Worm (Caenorhabditis elegans) whole organism, young adult: ENCODE measurements around the gene gskl-1.

Source experiments
- B0035.1 ChIP-seq: sonication (generic microtip); optimal IDR thresholded peaks from 2 replicates; lab custom pipeline; 2016; ENCODE audit warnings: missing genetic modification characterization, mild to moderate bottlenecking, missing compliant biosample characterization, missing genotype, missing genetic modification reagents
- K11D2.4 ChIP-seq: fragments of 200-800 bp; sonication (Bioruptor generic); IDR thresholded peaks from 2 replicates; pipeline ENCODE4 v1.3.6; 2022; ENCODE audit warnings: missing genetic modification reagents, missing genetic modification characterization, missing compliant biosample characterization
- Y53F4B.3 ChIP-seq: fragments of 200-800 bp; sonication (Bioruptor generic); IDR thresholded peaks from 2 replicates; pipeline ENCODE4 v1.3.6; 2022; ENCODE audit warnings: missing genetic modification reagents, missing genetic modification characterization, missing compliant biosample characterization
- Y95B8A.8 ChIP-seq: fragments of 200-800 bp; sonication (Bioruptor generic); IDR thresholded peaks from 2 replicates; pipeline ENCODE4 v1.3.6; 2022; ENCODE audit warnings: missing genetic modification reagents, missing genetic modification characterization, missing compliant biosample characterization
- ZK185.1 ChIP-seq: sonication (generic microtip); optimal IDR thresholded peaks from 2 replicates; lab custom pipeline; 2016; ENCODE audit warnings: mild to moderate bottlenecking, missing genetic modification characterization, missing compliant biosample characterization; ENCODE audit not compliant: poor library complexity, severe bottlenecking
- akir-1 ChIP-seq: fragments of 200-800 bp; sonication (Bioruptor generic); optimal IDR thresholded peaks from 2 replicates; lab custom pipeline; 2018; ENCODE audit warnings: mild to moderate bottlenecking, missing genetic modification characterization, moderate library complexity, missing compliant biosample characterization
- atf-7 ChIP-seq: sonication (generic microtip); optimal IDR thresholded peaks from 2 replicates; lab custom pipeline; 2017; ENCODE audit warnings: mild to moderate bottlenecking, missing genetic modification characterization, missing compliant biosample characterization
- athp-1 ChIP-seq: sonication (generic microtip); optimal IDR thresholded peaks from 2 replicates; lab custom pipeline; 2017; ENCODE audit warnings: mild to moderate bottlenecking, missing genetic modification characterization, missing compliant biosample characterization
- attf-3 ChIP-seq: fragments of 200-800 bp; sonication (Bioruptor generic); conservative IDR thresholded peaks from 2 replicates; pipeline ENCODE4 v1.3.6; 2022; ENCODE audit warnings: missing genetic modification reagents, missing genetic modification characterization, missing compliant biosample characterization
- attf-5 ChIP-seq: fragments of 200-800 bp; sonication (Bioruptor generic); optimal IDR thresholded peaks from 2 replicates; lab custom pipeline; 2018; ENCODE audit warnings: mild to moderate bottlenecking, missing genetic modification characterization, missing compliant biosample characterization
- bed-2 ChIP-seq: fragments of 200-800 bp; sonication (Bioruptor generic); IDR thresholded peaks from 2 replicates; pipeline ENCODE4 v1.3.6; 2022; ENCODE audit warnings: missing genetic modification reagents, missing genetic modification characterization, missing compliant biosample characterization
- cebp-2 ChIP-seq: fragments of 200-800 bp; sonication (Bioruptor generic); IDR thresholded peaks from 2 replicates; pipeline ENCODE4 v1.3.6; 2022; ENCODE audit warnings: missing genetic modification characterization, missing compliant biosample characterization
- ceh-100 ChIP-seq: fragments of 200-800 bp; sonication (Bioruptor generic); IDR thresholded peaks from 2 replicates; pipeline ENCODE4 v1.3.6; 2022; ENCODE audit warnings: missing genetic modification reagents, missing genetic modification characterization, missing compliant biosample characterization
- ceh-27 ChIP-seq: fragments of 200-800 bp; sonication (Bioruptor generic); optimal IDR thresholded peaks from 2 replicates; lab custom pipeline; 2018; ENCODE audit warnings: mild to moderate bottlenecking, missing genetic modification characterization, moderate library complexity, missing compliant biosample characterization
- ceh-91 ChIP-seq: fragments of 200-800 bp; sonication (Bioruptor generic); IDR thresholded peaks from 2 replicates; pipeline ENCODE4 v1.3.6; 2022; ENCODE audit warnings: missing genetic modification reagents, missing genetic modification characterization, missing compliant biosample characterization
- dpff-1 ChIP-seq: sonication (generic microtip); optimal IDR thresholded peaks from 2 replicates; lab custom pipeline; 2017; ENCODE audit warnings: mild to moderate bottlenecking, missing genetic modification characterization, missing compliant biosample characterization
- egl-18 ChIP-seq: fragments of 200-800 bp; sonication (Bioruptor generic); IDR thresholded peaks from 2 replicates; pipeline ENCODE4 v1.3.6; 2022; ENCODE audit warnings: missing genetic modification reagents, missing genetic modification characterization, missing compliant biosample characterization
- egl-44 ChIP-seq: fragments of 200-800 bp; sonication (Bioruptor generic); IDR thresholded peaks from 2 replicates; pipeline ENCODE4 v1.3.6; 2022; ENCODE audit warnings: missing genetic modification reagents, missing genetic modification characterization, missing compliant biosample characterization
- egrh-3 ChIP-seq: fragments of 200-800 bp; sonication (Bioruptor generic); IDR thresholded peaks from 2 replicates; pipeline ENCODE4 v1.3.6; 2022; ENCODE audit warnings: missing genetic modification reagents, missing genetic modification characterization, missing compliant biosample characterization
- ets-4 ChIP-seq: fragments of 200-800 bp; sonication (Bioruptor generic); optimal IDR thresholded peaks from 2 replicates; lab custom pipeline; 2018; ENCODE audit warnings: mild to moderate bottlenecking, missing genetic modification characterization, missing compliant biosample characterization
- hlh-12 ChIP-seq: sonication (generic microtip); optimal IDR thresholded peaks from 2 replicates; lab custom pipeline; 2016; ENCODE audit warnings: missing genetic modification characterization, missing compliant biosample characterization
- hlh-26 ChIP-seq: fragments of 200-800 bp; sonication (Bioruptor generic); conservative IDR thresholded peaks from 2 replicates; pipeline ENCODE4 v1.3.6; 2022; ENCODE audit warnings: missing genetic modification reagents, missing genetic modification characterization, missing compliant biosample characterization
- hmg-1.2 ChIP-seq: fragments of 200-800 bp; sonication (Bioruptor generic); IDR thresholded peaks from 2 replicates; pipeline ENCODE4 v1.3.6; 2022; ENCODE audit warnings: missing genetic modification reagents, missing genetic modification characterization, missing compliant biosample characterization
- hsf-1 ChIP-seq: fragments of 200-800 bp; sonication (Bioruptor generic); IDR thresholded peaks from 2 replicates; pipeline ENCODE4 v1.3.6; 2022; ENCODE audit warnings: missing genetic modification reagents, missing genetic modification characterization, missing compliant biosample characterization
- lag-1 ChIP-seq: fragments of 200-800 bp; sonication (Bioruptor generic); IDR thresholded peaks from 2 replicates; pipeline ENCODE4 v1.3.6; 2022; ENCODE audit warnings: missing genetic modification reagents, missing genetic modification characterization, missing compliant biosample characterization
- let-607 ChIP-seq, 2 experiments: fragments of 200-800 bp in 1 of 2; sonication (Bioruptor generic) in 1 of 2; sonication (generic microtip) in 1 of 2; optimal IDR thresholded peaks; 2 replicates each; lab custom pipeline; 2016 to 2018; ENCODE audit warnings: mild to moderate bottlenecking in 2 of 2, missing compliant biosample characterization in 2 of 2, missing genetic modification characterization in 2 of 2, moderate library complexity in 2 of 2, missing genotype in 1 of 2
- lin-54 ChIP-seq: fragments of 200-800 bp; sonication (Bioruptor generic); optimal IDR thresholded peaks from 2 replicates; lab custom pipeline; 2018; ENCODE audit warnings: mild to moderate bottlenecking, missing genetic modification characterization, missing compliant biosample characterization
- nfya-1 ChIP-seq: sonication (generic microtip); optimal IDR thresholded peaks from 2 replicates; lab custom pipeline; 2017; ENCODE audit warnings: antibody characterized with exemption, missing compliant biosample characterization, missing genetic modification characterization, borderline replicate concordance; ENCODE audit not compliant: insufficient read depth
- nhr-179 ChIP-seq: sonication (generic microtip); optimal IDR thresholded peaks from 2 replicates; lab custom pipeline; 2016; ENCODE audit warnings: mild to moderate bottlenecking, missing genetic modification characterization, missing compliant biosample characterization
- nhr-27 ChIP-seq: fragments of 200-800 bp; sonication (Bioruptor generic); optimal IDR thresholded peaks from 2 replicates; lab custom pipeline; 2018; ENCODE audit warnings: mild to moderate bottlenecking, missing genetic modification characterization, moderate library complexity, missing compliant biosample characterization
- pbrm-1 ChIP-seq: fragments of 200-800 bp; sonication (Bioruptor generic); IDR thresholded peaks from 2 replicates; pipeline ENCODE4 v1.3.6; 2022; ENCODE audit warnings: missing genetic modification reagents, missing genetic modification characterization, missing compliant biosample characterization
- rpc-1 ChIP-seq, 2 experiments: fragments of 150-350 bp in 1 of 2; sonication (generic microtip) in 1 of 2; optimal IDR thresholded peaks; 2 replicates each; lab custom pipeline; 2014 to 2018; ENCODE audit warnings: missing biosample characterization in 1 of 2, missing genetic modification characterization in 1 of 2, missing genetic modification reagents in 1 of 2, missing genotype in 1 of 2
- sdz-38 ChIP-seq: sonication (generic microtip); optimal IDR thresholded peaks from 2 replicates; lab custom pipeline; 2016; ENCODE audit warnings: missing genotype, missing genetic modification characterization, missing compliant biosample characterization
- sea-2 ChIP-seq: fragments of 200-800 bp; sonication (Bioruptor generic); IDR thresholded peaks from 2 replicates; pipeline ENCODE4 v1.3.6; 2022; ENCODE audit warnings: missing genetic modification characterization, missing compliant biosample characterization
- snpc-1.3 ChIP-seq: sonication (generic microtip); optimal IDR thresholded peaks from 2 replicates; lab custom pipeline; 2017; ENCODE audit warnings: missing genetic modification characterization, mild to moderate bottlenecking, missing compliant biosample characterization, antibody characterized with exemption, moderate library complexity, missing genotype, missing genetic modification reagents; ENCODE audit not compliant: insufficient read depth
- snpc-4 ChIP-seq, 5 experiments: fragments of 150-350 bp in 1 of 5; sonication (generic microtip) in 4 of 5; optimal IDR thresholded peaks; 2 replicates each; lab custom pipeline; 2014 to 2018; ENCODE audit warnings: missing genetic modification characterization in 5 of 5, missing biosample characterization in 3 of 5, antibody characterized with exemption in 2 of 5, mild to moderate bottlenecking in 2 of 5, missing compliant biosample characterization in 2 of 5, missing genotype in 2 of 5, moderate library complexity in 2 of 5, missing genetic modification reagents in 1 of 5
- somi-1 ChIP-seq: fragments of 200-800 bp; sonication (Bioruptor generic); optimal IDR thresholded peaks from 2 replicates; lab custom pipeline; 2018; ENCODE audit warnings: mild to moderate bottlenecking, missing genetic modification characterization, missing compliant biosample characterization
- tbp1 ChIP-seq: fragments of 200-800 bp; sonication (Bioruptor generic); optimal IDR thresholded peaks from 2 replicates; lab custom pipeline; 2018; ENCODE audit warnings: mild to moderate bottlenecking, missing genetic modification characterization, missing compliant biosample characterization
- tbx-9 ChIP-seq: sonication (generic microtip); optimal IDR thresholded peaks from 2 replicates; lab custom pipeline; 2016; ENCODE audit warnings: borderline replicate concordance, missing genetic modification characterization, inconsistent platforms, missing compliant biosample characterization
- zfh-2 ChIP-seq: fragments of 200-800 bp; sonication (Bioruptor generic); conservative IDR thresholded peaks from 2 replicates; pipeline ENCODE4 v1.3.6; 2022; ENCODE audit warnings: missing genetic modification reagents, missing genetic modification characterization, missing compliant biosample characterization
- ztf-18 ChIP-seq: sonication (generic microtip); optimal IDR thresholded peaks from 2 replicates; lab custom pipeline; 2016; ENCODE audit warnings: missing genotype, mild to moderate bottlenecking, missing genetic modification characterization, missing compliant biosample characterization
- ztf-26 ChIP-seq: sonication (generic microtip); optimal IDR thresholded peaks from 2 replicates; lab custom pipeline; 2017; ENCODE audit warnings: missing genetic modification characterization, missing compliant biosample characterization
- ztf-28 ChIP-seq: fragments of 200-800 bp; sonication (Bioruptor generic); IDR thresholded peaks from 2 replicates; pipeline ENCODE4 v1.3.6; 2022; ENCODE audit warnings: missing genetic modification reagents, missing genetic modification characterization, missing compliant biosample characterization
- ztf-3 ChIP-seq: fragments of 200-800 bp; sonication (Bioruptor generic); optimal IDR thresholded peaks from 2 replicates; lab custom pipeline; 2018; ENCODE audit warnings: mild to moderate bottlenecking, missing genetic modification characterization, missing compliant biosample characterization
- ztf-6 ChIP-seq: fragments of 200-800 bp; sonication (Bioruptor generic); IDR thresholded peaks from 2 replicates; pipeline ENCODE4 v1.3.6; 2022; ENCODE audit warnings: missing genetic modification reagents, missing genetic modification characterization, missing compliant biosample characterization

Gene gskl-1

DNA sequence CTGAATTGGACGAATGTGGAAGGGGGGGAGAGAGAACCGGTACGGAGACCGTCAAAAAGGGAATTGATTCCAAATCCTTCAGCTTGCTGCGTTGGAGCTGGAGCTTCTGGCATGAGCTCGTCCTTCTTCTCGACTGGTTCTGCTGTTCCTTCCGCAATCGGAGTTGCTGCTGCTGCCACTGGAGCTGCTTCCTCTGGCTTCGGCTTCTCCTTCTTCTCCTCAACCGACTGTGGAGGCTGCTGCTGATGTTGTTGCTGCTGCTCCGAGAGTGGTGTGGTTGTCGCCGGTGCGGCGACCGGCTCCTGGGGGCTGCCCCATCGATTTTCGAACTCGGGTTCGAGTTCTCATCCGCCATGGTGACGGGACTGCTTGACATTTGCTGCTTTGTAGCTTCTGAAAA, 12.6 kb upstream of the gskl-1 start, which contains the start of gene R03D7.2:
R03D7.2 (minus strand) TSS at position 399 of the 400 bp plus-strand sequence.
- TF ChIP-seq tbp1: no peak
- TF ChIP-seq ets-4 (GFP tag; lab: Kevin White, UChicago): no peak
- no peak for TF ChIP-seq ceh-27 (GFP tag; lab: Kevin White, UChicago)
- TF ChIP-seq zfh-2 (GFP tag; lab: Robert Waterston, UW): peak; percentile 92
- TF ChIP-seq egl-18 (GFP tag; lab: Robert Waterston, UW): no peak
- TF ChIP-seq tbx-9 (tag; lab: Kevin White, UChicago): no peak
- no peak for TF ChIP-seq atf-7 (tag; lab: Kevin White, UChicago)
- TF ChIP-seq athp-1 (tag; lab: Kevin White, UChicago): no peak
- TF ChIP-seq K11D2.4 (GFP tag; lab: Robert Waterston, UW): no peak
- 0 out of 2 replicates have a peak, but pooled peaks have one; percentile 1 for TF ChIP-seq Y53F4B.3
- TF ChIP-seq hmg-1.2 (GFP tag; lab: Robert Waterston, UW): 0 out of 2 replicates have a peak, but pooled peaks have one; percentile 3
- 0 out of 2 replicates have a peak, but pooled peaks have one; percentile 48 for TF ChIP-seq cebp-2 (GFP tag; lab: Robert Waterston, UW)
- TF ChIP-seq egrh-3: peak; percentile 95
- TF ChIP-seq B0035.1 (tag; lab: Kevin White, UChicago): no peak
- no peak for TF ChIP-seq nhr-27
- TF ChIP-seq Y95B8A.8: 0 out of 2 replicates have a peak, but pooled peaks have one; percentile 3

DNA sequence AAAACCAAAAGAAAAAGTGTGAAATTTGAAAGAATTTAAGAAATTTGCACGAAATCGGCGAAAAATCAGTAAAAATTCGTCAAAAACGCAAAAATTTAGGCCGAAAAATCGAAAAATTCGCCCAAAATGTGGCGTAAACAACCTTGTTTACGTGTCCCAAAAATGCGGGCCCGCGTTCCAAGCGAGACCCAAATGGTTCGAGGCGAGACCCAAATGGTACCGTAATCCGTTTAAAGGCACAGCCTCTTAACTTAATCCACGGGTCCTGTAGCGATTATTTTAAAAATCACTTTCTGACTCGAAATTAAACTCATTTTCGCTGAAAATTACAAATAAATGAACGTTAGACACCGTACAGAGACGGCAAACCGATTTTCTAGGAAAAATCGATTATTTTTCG, 12.0 kb upstream of the gskl-1 start:
- no peak for TF ChIP-seq ceh-100
- TF ChIP-seq ztf-26: no peak
- TF ChIP-seq ztf-28 (GFP tag; lab: Robert Waterston, UW): peak; percentile 87
- peak; percentile 69 for TF ChIP-seq hsf-1 (GFP tag; lab: Robert Waterston, UW)
- no peak for TF ChIP-seq let-607 (tag; optimal IDR thresholded peaks at IDR 0.05; lab: Kevin White, UChicago)
- TF ChIP-seq lag-1: no peak
- TF ChIP-seq hlh-26 (GFP tag; lab: Robert Waterston, UW): no peak
- 0 out of 2 replicates have a peak, but pooled peaks have one; percentile 44 for TF ChIP-seq attf-3 (GFP tag; lab: Robert Waterston, UW)
- no peak for TF ChIP-seq ZK185.1 (tag; lab: Kevin White, UChicago)
- TF ChIP-seq atf-7 (tag; lab: Kevin White, UChicago): no peak
- no peak for TF ChIP-seq snpc-1.3 (tag; lab: Kevin White, UChicago)
- no peak for TF ChIP-seq ceh-27 (GFP tag; lab: Kevin White, UChicago)
- no peak for TF ChIP-seq egl-44
- no peak for TF ChIP-seq nfya-1 (tag; lab: Kevin White, UChicago)
- TF ChIP-seq nhr-179 (tag; lab: Kevin White, UChicago): no peak
- TF ChIP-seq ztf-18 (tag; lab: Kevin White, UChicago): no peak
- TF ChIP-seq lin-54 (GFP tag; lab: Kevin White, UChicago): peak; percentile 69
- no peak for TF ChIP-seq ztf-6 (GFP tag; lab: Robert Waterston, UW)
- TF ChIP-seq akir-1 (GFP tag; lab: Kevin White, UChicago): no peak
- TF ChIP-seq rpc-1 (optimal IDR thresholded peaks at IDR 0.05; lab: Kevin White, UChicago): no peak
- TF ChIP-seq rpc-1 (tag; optimal IDR thresholded peaks at IDR 0.05; lab: Kevin White, UChicago): no peak
- peak; percentile 75 for TF ChIP-seq pbrm-1
- TF ChIP-seq ztf-3 (GFP tag; lab: Kevin White, UChicago): no peak
- TF ChIP-seq cebp-2 (GFP tag; lab: Robert Waterston, UW): no peak
- no peak for TF ChIP-seq sea-2 (GFP tag; lab: Robert Waterston, UW)
- TF ChIP-seq attf-5 (GFP tag; lab: Kevin White, UChicago): no peak
- no peak for TF ChIP-seq somi-1 (GFP tag; lab: Kevin White, UChicago)
- no peak for TF ChIP-seq zfh-2 (GFP tag; lab: Robert Waterston, UW)
- peak; percentile 92 for TF ChIP-seq ceh-91
- no peak for TF ChIP-seq hlh-12 (tag; lab: Kevin White, UChicago)
- TF ChIP-seq snpc-4 (GFP tag; optimal IDR thresholded peaks at IDR 0.05; lab: Kevin White, UChicago): no peak
- TF ChIP-seq snpc-4 (tag; optimal IDR thresholded peaks at IDR 0.05; lab: Kevin White, UChicago): peak in 1 of 4 experiments; percentile 44
- no peak for TF ChIP-seq bed-2 (GFP tag; lab: Robert Waterston, UW)
- no peak for TF ChIP-seq sdz-38 (tag; lab: Kevin White, UChicago)
- no peak for TF ChIP-seq dpff-1 (tag; lab: Kevin White, UChicago)
- no peak for TF ChIP-seq ets-4 (GFP tag; lab: Kevin White, UChicago)
